Fruit fly (Drosophila melanogaster) whole organism, embryonic: ENCODE results near the gene Pex7.

Experiments used
- CG10431 ChIP-seq: fragments of 200-800 bp; sonication (Bioruptor generic); optimal IDR thresholded peaks from 3 replicates; lab custom pipeline; 2018; ENCODE audit warnings: missing biosample characterization, mild to moderate bottlenecking, missing genetic modification characterization
- CG11247 ChIP-seq: fragments of 200-800 bp; sonication (Bioruptor generic); IDR thresholded peaks from 2 replicates; pipeline ENCODE4 v1.3.6; 2022; ENCODE audit warnings: missing biosample characterization, missing genetic modification characterization
- CG12391 ChIP-seq: fragments of 200-800 bp; sonication (Bioruptor generic); optimal IDR thresholded peaks from 3 replicates; lab custom pipeline; 2018; ENCODE audit warnings: missing biosample characterization, mild to moderate bottlenecking, missing genetic modification characterization, moderate library complexity
- CG12659 ChIP-seq: fragments of 200-800 bp; sonication (Bioruptor generic); optimal IDR thresholded peaks from 3 replicates; lab custom pipeline; 2017; ENCODE audit warnings: mild to moderate bottlenecking, missing biosample characterization, missing genetic modification reagents, missing genetic modification characterization
- CG13287 ChIP-seq: fragments of 200-800 bp; sonication (Bioruptor generic); IDR thresholded peaks from 2 replicates; pipeline ENCODE4 v1.3.6; 2022; ENCODE audit warnings: missing biosample characterization, missing genetic modification characterization; ENCODE audit not compliant: partially characterized antibody
- CG16813 ChIP-seq: fragments of 200-800 bp; sonication (Bioruptor generic); IDR thresholded peaks from 3 replicates; pipeline ENCODE4 v1.3.6; 2022; ENCODE audit warnings: missing biosample characterization, missing genetic modification characterization; ENCODE audit not compliant: partially characterized antibody
- CG2116 ChIP-seq: fragments of 200-800 bp; sonication (Bioruptor generic); optimal IDR thresholded peaks from 3 replicates; lab custom pipeline; 2018; ENCODE audit warnings: missing biosample characterization, mild to moderate bottlenecking, missing genetic modification characterization
- CG3065 ChIP-seq: fragments of 200-800 bp; sonication (Bioruptor generic); optimal IDR thresholded peaks from 2 replicates; lab custom pipeline; 2016; ENCODE audit warnings: missing biosample characterization, missing genetic modification characterization
- CG3163 ChIP-seq: fragments of 200-800 bp; sonication (Bioruptor generic); optimal IDR thresholded peaks from 3 replicates; lab custom pipeline; 2016; ENCODE audit warnings: missing biosample characterization, missing genetic modification characterization
- CG34224 ChIP-seq: fragments of 200-800 bp; sonication (Bioruptor generic); IDR thresholded peaks from 3 replicates; pipeline ENCODE4 v1.3.6; 2022; ENCODE audit warnings: missing biosample characterization, missing genetic modification characterization; ENCODE audit not compliant: partially characterized antibody
- CG3838 ChIP-seq: fragments of 200-800 bp; sonication (Bioruptor generic); optimal IDR thresholded peaks from 3 replicates; lab custom pipeline; 2016; ENCODE audit warnings: missing biosample characterization, missing genetic modification characterization
- CG4617 ChIP-seq: fragments of 200-800 bp; sonication (Bioruptor generic); optimal IDR thresholded peaks from 3 replicates; lab custom pipeline; 2016; ENCODE audit warnings: missing biosample characterization, missing genetic modification characterization, borderline replicate concordance
- CG6272 ChIP-seq: fragments of 200-800 bp; sonication (Bioruptor generic); IDR thresholded peaks from 2 replicates; pipeline ENCODE4 v1.3.6; 2022; ENCODE audit warnings: missing biosample characterization, missing genetic modification characterization
- CG6791 ChIP-seq: fragments of 200-800 bp; sonication (Bioruptor generic); IDR thresholded peaks from 3 replicates; pipeline ENCODE4 v1.3.6; 2022; ENCODE audit warnings: missing biosample characterization, missing genetic modification characterization; ENCODE audit not compliant: partially characterized antibody
- Deaf1 ChIP-seq: fragments of 200-800 bp; optimal IDR thresholded peaks from 3 replicates; lab custom pipeline; 2019; ENCODE audit warnings: missing biosample characterization, mild to moderate bottlenecking, missing genetic modification characterization, moderate library complexity
- Dll ChIP-seq: fragments of 200-800 bp; sonication (Bioruptor generic); IDR thresholded peaks from 4 replicates; pipeline ENCODE4 v1.3.6; 2022; ENCODE audit warnings: missing biosample characterization, missing genetic modification characterization; ENCODE audit not compliant: partially characterized antibody
- Doc3 ChIP-seq: fragments of 200-800 bp; sonication (Bioruptor generic); IDR thresholded peaks from 3 replicates; pipeline ENCODE4 v1.3.6; 2022; ENCODE audit warnings: missing biosample characterization, missing genetic modification characterization; ENCODE audit not compliant: partially characterized antibody
- Dref ChIP-seq: fragments of 200-800 bp; sonication (Bioruptor generic); IDR thresholded peaks from 2 replicates; pipeline ENCODE4 v1.3.6; 2022; ENCODE audit warnings: missing biosample characterization, missing genetic modification characterization
- E2f2 ChIP-seq: fragments of 200-800 bp; sonication (Bioruptor generic); IDR thresholded peaks from 2 replicates; pipeline ENCODE4 v1.3.6; 2022; ENCODE audit warnings: missing biosample characterization, missing genetic modification characterization
- Ets65A ChIP-seq: fragments of 200-800 bp; sonication (Bioruptor generic); peaks from one replicate; lab custom pipeline; 2016; ENCODE audit warnings: missing biosample characterization, missing genetic modification characterization
- Ets97D ChIP-seq: fragments of 200-800 bp; sonication (Bioruptor generic); optimal IDR thresholded peaks from 3 replicates; lab custom pipeline; 2016; ENCODE audit warnings: missing biosample characterization, missing genetic modification characterization
- GATAe ChIP-seq: fragments of 200-800 bp; sonication (Bioruptor generic); conservative IDR thresholded peaks from 2 replicates; pipeline ENCODE4 v1.3.6; 2022; ENCODE audit warnings: missing biosample characterization, missing genetic modification characterization
- Hr78 ChIP-seq, 2 experiments: fragments of 200-800 bp in 1 of 2; fragments of >200 bp in 1 of 2; sonication (Bioruptor generic) in 1 of 2; optimal IDR thresholded peaks; 2 replicates each; lab custom pipeline; 2017 to 2019; ENCODE audit warnings: missing biosample characterization in 2 of 2, missing genetic modification characterization in 2 of 2, mild to moderate bottlenecking in 1 of 2, moderate library complexity in 1 of 2
- MBD-R2 ChIP-seq: fragments of 200-800 bp; sonication (Bioruptor generic); IDR thresholded peaks from 2 replicates; pipeline ENCODE4 v1.3.6; 2022; ENCODE audit warnings: missing biosample characterization, missing genetic modification characterization
- MESR4 ChIP-seq: fragments of 200-800 bp; sonication (Bioruptor generic); optimal IDR thresholded peaks from 2 replicates; lab custom pipeline; 2018; ENCODE audit warnings: missing biosample characterization, mild to moderate bottlenecking, missing genetic modification characterization, moderate library complexity
- MTF-1 ChIP-seq: fragments of 200-800 bp; sonication (Bioruptor generic); optimal IDR thresholded peaks from 2 replicates; lab custom pipeline; 2018; ENCODE audit warnings: missing biosample characterization, mild to moderate bottlenecking, missing genetic modification characterization, borderline replicate concordance
- Nf-YA ChIP-seq: fragments of 200-800 bp; sonication (Bioruptor generic); IDR thresholded peaks from 2 replicates; pipeline ENCODE4 v1.3.6; 2022; ENCODE audit warnings: missing biosample characterization, missing genetic modification characterization
- Rfx ChIP-seq: fragments of 200-800 bp; sonication (Bioruptor generic); IDR thresholded peaks from 2 replicates; pipeline ENCODE4 v1.3.6; 2022; ENCODE audit warnings: missing biosample characterization, missing genetic modification characterization
- Rx ChIP-seq: fragments of 200-800 bp; sonication (Bioruptor generic); IDR thresholded peaks from 2 replicates; pipeline ENCODE4 v1.3.6; 2022; ENCODE audit warnings: missing biosample characterization, missing genetic modification characterization
- Scr ChIP-seq: fragments of 200-800 bp; sonication (Bioruptor generic); IDR thresholded peaks from 2 replicates; pipeline ENCODE4 v1.3.6; 2022; ENCODE audit warnings: missing biosample characterization, missing genetic modification characterization; ENCODE audit not compliant: partially characterized antibody
- amos ChIP-seq: fragments of 200-800 bp; sonication (Bioruptor generic); IDR thresholded peaks from 2 replicates; pipeline ENCODE4 v1.3.6; 2022; ENCODE audit warnings: missing biosample characterization, missing genetic modification characterization; ENCODE audit not compliant: partially characterized antibody
- br ChIP-seq: fragments of >200 bp; optimal IDR thresholded peaks from 2 replicates; lab custom pipeline; 2017
- chm ChIP-seq: fragments of 200-800 bp; sonication (Bioruptor generic); IDR thresholded peaks from 2 replicates; pipeline ENCODE4 v1.3.6; 2022; ENCODE audit warnings: missing biosample characterization, missing genetic modification characterization
- cwo ChIP-seq: fragments of 200-800 bp; sonication (Bioruptor generic); optimal IDR thresholded peaks from 3 replicates; lab custom pipeline; 2017; ENCODE audit warnings: missing biosample characterization, missing genetic modification characterization, mild to moderate bottlenecking, moderate library complexity, missing genetic modification reagents
- dmrt11E ChIP-seq: fragments of 200-800 bp; sonication (Bioruptor generic); optimal IDR thresholded peaks from 3 replicates; lab custom pipeline; 2018; ENCODE audit warnings: missing biosample characterization, mild to moderate bottlenecking, missing genetic modification characterization, moderate library complexity
- gsb-n ChIP-seq: fragments of 200-800 bp; sonication (Bioruptor generic); optimal IDR thresholded peaks from 3 replicates; lab custom pipeline; 2018; ENCODE audit warnings: missing biosample characterization, mild to moderate bottlenecking, missing genetic modification characterization
- inv ChIP-seq: fragments of 200-800 bp; sonication (Bioruptor generic); IDR thresholded peaks from 2 replicates; pipeline ENCODE4 v1.3.6; 2022; ENCODE audit warnings: missing biosample characterization, missing genetic modification characterization; ENCODE audit not compliant: partially characterized antibody
- nmo ChIP-seq: fragments of 200-800 bp; sonication (Bioruptor generic); optimal IDR thresholded peaks from 2 replicates; lab custom pipeline; 2018; ENCODE audit warnings: missing biosample characterization, mild to moderate bottlenecking, missing genetic modification characterization, moderate library complexity
- pnt ChIP-seq: fragments of 200-800 bp; sonication (Bioruptor generic); optimal IDR thresholded peaks from 3 replicates; lab custom pipeline; 2016; ENCODE audit warnings: missing biosample characterization, missing genetic modification characterization
- pzg ChIP-seq: fragments of 200-800 bp; sonication (Bioruptor generic); optimal IDR thresholded peaks from 3 replicates; lab custom pipeline; 2018; ENCODE audit warnings: missing biosample characterization, mild to moderate bottlenecking, missing genetic modification characterization, moderate library complexity
- sna ChIP-seq: fragments of 200-800 bp; sonication (Bioruptor generic); IDR thresholded peaks from 2 replicates; pipeline ENCODE4 v1.3.6; 2022; ENCODE audit warnings: missing biosample characterization, missing genetic modification characterization; ENCODE audit not compliant: partially characterized antibody
- stwl ChIP-seq: fragments of 200-800 bp; sonication (Bioruptor generic); optimal IDR thresholded peaks from 3 replicates; lab custom pipeline; 2018; ENCODE audit warnings: missing biosample characterization, mild to moderate bottlenecking, missing genetic modification characterization, moderate library complexity
- tio ChIP-seq: fragments of 200-800 bp; sonication (Bioruptor generic); optimal IDR thresholded peaks from 2 replicates; lab custom pipeline; 2017; ENCODE audit warnings: missing biosample characterization, missing genetic modification characterization, inconsistent platforms
- tna ChIP-seq: fragments of 200-800 bp; sonication (Bioruptor generic); IDR thresholded peaks from 2 replicates; pipeline ENCODE4 v1.3.6; 2022; ENCODE audit warnings: missing biosample characterization, missing genetic modification characterization; ENCODE audit not compliant: partially characterized antibody
- unc-4 ChIP-seq: fragments of 200-800 bp; sonication (Bioruptor generic); IDR thresholded peaks from 2 replicates; pipeline ENCODE4 v1.3.6; 2022; ENCODE audit warnings: missing biosample characterization, missing genetic modification characterization; ENCODE audit not compliant: partially characterized antibody
- yki ChIP-seq: fragments of >200 bp; optimal IDR thresholded peaks from 3 replicates; lab custom pipeline; 2018

Pex7 gene

dm6 chr3L:8623702-8624421 lies 23.1 kb upstream of the Pex7 start, which contains the start of the genes GAPsec and Zasp66 (continued):
- peak; percentile 41; the same call in 2 of the 3 replicates for TF ChIP-seq CG6791
- TF ChIP-seq CG6272 (GFP tag; lab: Robert Waterston, UW) = no peak
- TF ChIP-seq nmo (GFP tag; lab: Kevin White, UChicago) = no peak
- peak; percentile 63; the same call in 2 of the 3 replicates for TF ChIP-seq CG34224
- TF ChIP-seq CG13287 (GFP tag; lab: Robert Waterston, UW) = peak; percentile 70
- no peak for TF ChIP-seq Ets65A (GFP tag; lab: Kevin White, UChicago)
- TF ChIP-seq Scr (GFP tag; lab: Robert Waterston, UW) = peak; percentile 56
- TF ChIP-seq Dll (GFP tag; lab: Robert Waterston, UW) = peak; percentile 63; the same call in 2 of the 4 replicates
- no peak for TF ChIP-seq cwo
- TF ChIP-seq Ets97D (GFP tag; lab: Kevin White, UChicago) = peak; percentile 8
- peak; percentile 92 for TF ChIP-seq E2f2 (GFP tag; lab: Robert Waterston, UW)
- TF ChIP-seq amos (GFP tag; lab: Robert Waterston, UW) = peak; percentile 49
- TF ChIP-seq br = no peak
- TF ChIP-seq unc-4 (GFP tag; lab: Robert Waterston, UW) = peak; percentile 34; the same call in 1 of the 2 replicates
- peak; percentile 83 for TF ChIP-seq CG3838 (GFP tag; lab: Kevin White, UChicago)
- no peak for TF ChIP-seq chm (GFP tag; lab: Robert Waterston, UW)
- no peak for TF ChIP-seq CG10431
- no peak for TF ChIP-seq CG3065
- TF ChIP-seq CG12391 (tag; lab: Kevin White, UChicago) = no peak
- TF ChIP-seq CG2116 (GFP tag; lab: Kevin White, UChicago) = peak; percentile 85
- peak; percentile 42 for TF ChIP-seq pzg (GFP tag; lab: Kevin White, UChicago)
- peak; percentile 54 for TF ChIP-seq CG4617 (GFP tag; lab: Kevin White, UChicago)
- TF ChIP-seq gsb-n (tag; lab: Kevin White, UChicago) = no peak
- TF ChIP-seq tna (GFP tag; lab: Robert Waterston, UW) = 0 out of 2 replicates have a peak, but pooled peaks have one; percentile 23
- peak; percentile 33; the same call in 2 of the 3 replicates for TF ChIP-seq CG16813 (GFP tag; lab: Robert Waterston, UW)
- peak; percentile 42 for TF ChIP-seq MESR4 (GFP tag; lab: Kevin White, UChicago)
- TF ChIP-seq Doc3 = peak; percentile 39; the same call in 1 of the 3 replicates
- 0 out of 2 replicates have a peak, but pooled peaks have one; percentile 9 for TF ChIP-seq inv (GFP tag; lab: Robert Waterston, UW)
- TF ChIP-seq MBD-R2 (GFP tag; lab: Robert Waterston, UW) = peak; percentile 61
- TF ChIP-seq stwl (tag; lab: Kevin White, UChicago) = peak; percentile 55
- TF ChIP-seq, all 482 proteins: peak for 31

dm6 chr3L:8627839-8628827 lies 18.8 kb upstream of the Pex7 start:
- no peak for TF ChIP-seq CG11247 (GFP tag; lab: Robert Waterston, UW)
- no peak for TF ChIP-seq Dref (GFP tag; lab: Robert Waterston, UW)
- no peak for TF ChIP-seq GATAe (GFP tag; lab: Robert Waterston, UW)
- TF ChIP-seq tna (GFP tag; lab: Robert Waterston, UW) = no peak
- no peak for TF ChIP-seq tio
- no peak for TF ChIP-seq Rfx (GFP tag; lab: Robert Waterston, UW)
- no peak for TF ChIP-seq yki
- no peak for TF ChIP-seq CG12659 (GFP tag; lab: Kevin White, UChicago)
- TF ChIP-seq Rx = no peak
- no peak for TF ChIP-seq sna (GFP tag; lab: Robert Waterston, UW)
- TF ChIP-seq Nf-YA = no peak
- TF ChIP-seq MTF-1 (GFP tag; lab: Kevin White, UChicago) = no peak
- no peak for TF ChIP-seq CG3163 (GFP tag; lab: Kevin White, UChicago)
- TF ChIP-seq pnt (GFP tag; lab: Kevin White, UChicago) = no peak
- no peak for TF ChIP-seq Hr78 (GFP tag; optimal IDR thresholded peaks at IDR 0.05; lab: Kevin White, UChicago)
- TF ChIP-seq Deaf1 (tag; lab: Kevin White, UChicago) = peak; percentile 28
- TF ChIP-seq dmrt11E (tag; lab: Kevin White, UChicago) = no peak
